Fruit fly (Drosophila melanogaster): ENCODE data around the gene CG6770.
A peak's percentile ranks its signal among the peaks of the same experiment; 100 is the strongest.

Gene CG6770

DNA sequence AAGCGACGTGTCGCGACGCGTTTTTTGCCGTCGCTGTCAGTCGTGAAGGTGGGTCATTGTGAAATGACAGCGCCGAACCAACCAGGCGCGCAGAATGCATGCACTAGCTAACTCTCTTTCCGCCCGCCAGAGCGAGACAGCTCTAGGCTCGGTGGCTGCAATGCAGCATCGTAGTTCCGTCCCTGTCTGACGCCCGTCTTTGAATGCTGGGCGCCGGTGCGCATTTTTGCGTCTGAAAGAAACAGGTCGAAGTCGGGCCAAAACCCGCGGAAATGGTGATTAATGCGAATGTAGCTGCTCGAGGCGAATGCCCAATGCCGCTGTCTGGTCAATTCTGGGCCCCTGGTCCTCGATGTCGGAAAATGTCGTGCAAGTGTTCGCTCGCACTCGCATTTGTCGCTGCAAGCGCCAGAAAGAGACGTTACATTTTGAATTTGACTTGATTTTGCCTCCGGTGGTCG is 38.6 kb downstream of the CG6770 start (continued):
- TF ChIP-seq CG7928 (GFP tag; optimal IDR thresholded peaks at IDR 0.05) (peak; percentile 36), CG17361 (GFP tag; IDR thresholded peaks at IDR 0.05) (no peak), CG16815 (GFP tag; optimal IDR thresholded peaks at IDR 0.05) (no peak), gcm2 (GFP tag; optimal IDR thresholded peaks at IDR 0.05) (peak; percentile 43), Nf-YB (GFP tag; optimal IDR thresholded peaks at IDR 0.05) (peak; percentile 94), row (GFP tag; IDR thresholded peaks at IDR 0.05) (no peak), CG15011 (GFP tag; optimal IDR thresholded peaks at IDR 0.05) (no peak), Dll (GFP tag; IDR thresholded peaks at IDR 0.05; ENCODE audit: partially characterized antibody) (no peak), wek (GFP tag; optimal IDR thresholded peaks at IDR 0.05) (peak; percentile 58), CG2199 (GFP tag; IDR thresholded peaks at IDR 0.05) (no peak), CG8478 (optimal IDR thresholded peaks at IDR 0.05) (peak; percentile 94), CG18262 (tag; optimal IDR thresholded peaks at IDR 0.05) (peak; percentile 90), CG13123 (GFP tag; optimal IDR thresholded peaks at IDR 0.05) (no peak), CG4404 (GFP tag; IDR thresholded peaks at IDR 0.05) (no peak), abd-A (tag; optimal IDR thresholded peaks at IDR 0.05) (peak; percentile 100), sug (tag; optimal IDR thresholded peaks at IDR 0.05) (peak; percentile 93), Neu2 (GFP tag; optimal IDR thresholded peaks at IDR 0.05; ENCODE audit: borderline replicate concordance) (no peak), CG3995 (GFP tag; optimal IDR thresholded peaks at IDR 0.05) (no peak), YL-1 (GFP tag; optimal IDR thresholded peaks at IDR 0.05) (no peak), Poxn (GFP tag; IDR thresholded peaks at IDR 0.05) (no peak), CG18476 (GFP tag; optimal IDR thresholded peaks at IDR 0.05) (no peak), CG13296 (GFP tag; optimal IDR thresholded peaks at IDR 0.05) (peak; percentile 60), ttk (GFP tag; IDR thresholded peaks at IDR 0.05) (no peak), CG14050 (GFP tag; IDR thresholded peaks at IDR 0.05) (no peak), CG11504 (tag; optimal IDR thresholded peaks at IDR 0.05) (peak; percentile 84), CG10321 (GFP tag; IDR thresholded peaks at IDR 0.05) (no peak), Atf-2 (GFP tag; optimal IDR thresholded peaks at IDR 0.05) (peak; percentile 48), sima (GFP tag; optimal IDR thresholded peaks at IDR 0.05) (no peak), ATbp (GFP tag; optimal IDR thresholded peaks at IDR 0.05) (peak; percentile 0), Bteb2 (GFP tag; optimal IDR thresholded peaks at IDR 0.05) (peak; percentile 18), ase (GFP tag; IDR thresholded peaks at IDR 0.05) (no peak), CG2202 (tag; optimal IDR thresholded peaks at IDR 0.05) (no peak), CG32532 (GFP tag; IDR thresholded peaks at IDR 0.05) (no peak), Fer2 (tag; optimal IDR thresholded peaks at IDR 0.05) (no peak), CG3407 (GFP tag; optimal IDR thresholded peaks at IDR 0.05) (no peak), NFAT (GFP tag; IDR thresholded peaks at IDR 0.05) (no peak), CG43689 (GFP tag; IDR thresholded peaks at IDR 0.05) (no peak), CG12155 (GFP tag; optimal IDR thresholded peaks at IDR 0.05) (peak; percentile 57), CG18011 (GFP tag; optimal IDR thresholded peaks at IDR 0.05) (no peak), Ada2b (GFP tag; IDR thresholded peaks at IDR 0.05) (no peak), CG8388 (GFP tag; optimal IDR thresholded peaks at IDR 0.05) (peak; percentile 59), Mes4 (GFP tag; optimal IDR thresholded peaks at IDR 0.05) (peak; percentile 44), CG3281 (GFP tag; optimal IDR thresholded peaks at IDR 0.05) (peak; percentile 63), CG16779 (GFP tag; IDR thresholded peaks at IDR 0.05) (no peak), CG9727 (GFP tag; optimal IDR thresholded peaks at IDR 0.05) (no peak), CG31365 (tag; optimal IDR thresholded peaks at IDR 0.05) (peak; percentile 67), CG3726 (GFP tag; IDR thresholded peaks at IDR 0.05) (no peak), da (GFP tag; optimal IDR thresholded peaks at IDR 0.05) (no peak), sisA (GFP tag; IDR thresholded peaks at IDR 0.05) (no peak), CG10431 (GFP tag; optimal IDR thresholded peaks at IDR 0.05) (peak; percentile 85), CG15514 (GFP tag; optimal IDR thresholded peaks at IDR 0.05) (peak; percentile 75), Lpt (GFP tag; optimal IDR thresholded peaks at IDR 0.05) (no peak)
